Fruit fly (Drosophila melanogaster) whole organism, prepupa: ENCODE data around the gene CG15306.
A peak's percentile ranks its signal among the peaks of the same experiment; 100 is the strongest.

Experiments
- Blimp-1 ChIP-seq: fragments of 200-800 bp; sonication (Bioruptor generic); optimal IDR thresholded peaks from 3 replicates; lab custom pipeline; 2017; ENCODE audit warnings: missing biosample characterization, missing genetic modification characterization, mild to moderate bottlenecking, moderate library complexity, missing genetic modification reagents
- CG10669 ChIP-seq: fragments of 200-800 bp; sonication (Bioruptor generic); optimal IDR thresholded peaks from 3 replicates; lab custom pipeline; 2018; ENCODE audit warnings: missing biosample characterization, mild to moderate bottlenecking, missing genetic modification characterization, moderate library complexity
- CG11762 ChIP-seq: fragments of 200-800 bp; sonication (Bioruptor generic); optimal IDR thresholded peaks from 3 replicates; lab custom pipeline; 2016; ENCODE audit warnings: missing biosample characterization, missing genetic modification characterization; ENCODE audit not compliant: insufficient read depth
- CG15336 ChIP-seq: fragments of 200-800 bp; sonication (Bioruptor generic); IDR thresholded peaks from 2 replicates; pipeline ENCODE4 v1.3.6; 2022; ENCODE audit warnings: missing biosample characterization, missing genetic modification characterization
- CG16779 ChIP-seq: fragments of 200-800 bp; sonication (Bioruptor generic); optimal IDR thresholded peaks from 3 replicates; lab custom pipeline; 2017; ENCODE audit warnings: missing biosample characterization, mild to moderate bottlenecking, missing genetic modification characterization
- CG31627 ChIP-seq: fragments of 200-800 bp; sonication (Bioruptor generic); optimal IDR thresholded peaks from 3 replicates; lab custom pipeline; 2016; ENCODE audit warnings: missing biosample characterization, missing genetic modification characterization
- CG32006 ChIP-seq: fragments of 200-800 bp; sonication (Bioruptor generic); optimal IDR thresholded peaks from 3 replicates; lab custom pipeline; 2017; ENCODE audit warnings: missing biosample characterization, mild to moderate bottlenecking, missing genetic modification characterization
- CG3919 ChIP-seq: fragments of 200-800 bp; sonication (Bioruptor generic); optimal IDR thresholded peaks from 3 replicates; lab custom pipeline; 2016; ENCODE audit warnings: missing biosample characterization, missing genetic modification characterization
- CG4318 ChIP-seq: fragments of 200-800 bp; sonication (Bioruptor generic); optimal IDR thresholded peaks from 3 replicates; lab custom pipeline; 2017; ENCODE audit warnings: missing biosample characterization, mild to moderate bottlenecking, missing genetic modification characterization
- CG6163 ChIP-seq: fragments of 200-800 bp; sonication (Bioruptor generic); IDR thresholded peaks from 3 replicates; pipeline ENCODE4 v1.3.6; 2022; ENCODE audit warnings: missing biosample characterization, missing genetic modification characterization
- CG6276 ChIP-seq: fragments of 200-800 bp; sonication (Bioruptor generic); optimal IDR thresholded peaks from 2 replicates; lab custom pipeline; 2017; ENCODE audit warnings: missing biosample characterization, mild to moderate bottlenecking, missing genetic modification characterization
- CG6792 ChIP-seq: fragments of 200-800 bp; sonication (Bioruptor generic); optimal IDR thresholded peaks from 3 replicates; lab custom pipeline; 2016; ENCODE audit warnings: missing biosample characterization, missing genetic modification characterization
- CG6808 ChIP-seq: fragments of 200-800 bp; sonication (Bioruptor generic); optimal IDR thresholded peaks from 3 replicates; lab custom pipeline; 2017; ENCODE audit warnings: missing biosample characterization, missing genetic modification characterization, mild to moderate bottlenecking, moderate library complexity, missing genetic modification reagents
- CG6854 ChIP-seq: fragments of 200-800 bp; sonication (Bioruptor generic); optimal IDR thresholded peaks from 2 replicates; lab custom pipeline; 2017; ENCODE audit warnings: missing biosample characterization, mild to moderate bottlenecking, missing genetic modification characterization
- CG8119 ChIP-seq: fragments of 200-800 bp; sonication (Bioruptor generic); IDR thresholded peaks from 3 replicates; pipeline ENCODE4 v1.3.6; 2022; ENCODE audit warnings: missing biosample characterization, missing genetic modification characterization
- CG8319 ChIP-seq: fragments of 200-800 bp; sonication (Bioruptor generic); optimal IDR thresholded peaks from 3 replicates; lab custom pipeline; 2016; ENCODE audit warnings: missing biosample characterization, missing genetic modification characterization
- Eip75B ChIP-seq: fragments of 200-800 bp; sonication (Bioruptor generic); optimal IDR thresholded peaks from 3 replicates; lab custom pipeline; 2016; ENCODE audit warnings: missing biosample characterization, missing genetic modification characterization
- Eip78C ChIP-seq: fragments of 200-800 bp; sonication (Bioruptor generic); peaks from one replicate; lab custom pipeline; 2016; ENCODE audit warnings: missing biosample characterization, missing genetic modification characterization
- Eip93F ChIP-seq: fragments of 200-800 bp; sonication (Bioruptor generic); optimal IDR thresholded peaks from 2 replicates; lab custom pipeline; 2016; ENCODE audit warnings: missing biosample characterization, mild to moderate bottlenecking, missing genetic modification characterization
- Ets21C ChIP-seq: fragments of 200-800 bp; sonication (Bioruptor generic); optimal IDR thresholded peaks from 3 replicates; lab custom pipeline; 2016; ENCODE audit warnings: missing biosample characterization, missing genetic modification characterization
- Hr4 ChIP-seq: fragments of 200-800 bp; sonication (Bioruptor generic); optimal IDR thresholded peaks from 3 replicates; lab custom pipeline; 2016; ENCODE audit warnings: missing biosample characterization, missing genetic modification characterization
- Lpt ChIP-seq: fragments of 200-800 bp; sonication (Bioruptor generic); optimal IDR thresholded peaks from 3 replicates; lab custom pipeline; 2016; ENCODE audit warnings: missing biosample characterization, missing genetic modification characterization
- Smox ChIP-seq: fragments of 200-800 bp; sonication (Bioruptor generic); optimal IDR thresholded peaks from 3 replicates; lab custom pipeline; 2016; ENCODE audit warnings: missing biosample characterization, missing genetic modification characterization
- Sox14 ChIP-seq: fragments of 200-800 bp; sonication (Bioruptor generic); optimal IDR thresholded peaks from 3 replicates; lab custom pipeline; 2016; ENCODE audit warnings: missing biosample characterization, missing genetic modification characterization
- achi ChIP-seq: fragments of 200-800 bp; sonication (Bioruptor generic); optimal IDR thresholded peaks from 3 replicates; lab custom pipeline; 2016; ENCODE audit warnings: missing biosample characterization, missing genetic modification characterization
- acj6 ChIP-seq: fragments of 200-800 bp; sonication (Bioruptor generic); optimal IDR thresholded peaks from 3 replicates; lab custom pipeline; 2016; ENCODE audit warnings: missing biosample characterization, missing genetic modification characterization
- cyc ChIP-seq: fragments of 200-800 bp; sonication (Bioruptor generic); optimal IDR thresholded peaks from 3 replicates; lab custom pipeline; 2016; ENCODE audit warnings: missing biosample characterization, missing genetic modification characterization
- dac ChIP-seq: fragments of 200-800 bp; sonication (Bioruptor generic); optimal IDR thresholded peaks from 2 replicates; lab custom pipeline; 2017; ENCODE audit warnings: missing biosample characterization, mild to moderate bottlenecking, missing genetic modification characterization
- dsx ChIP-seq: fragments of 200-800 bp; optimal IDR thresholded peaks from 3 replicates; lab custom pipeline; 2019; ENCODE audit warnings: missing biosample characterization, mild to moderate bottlenecking, missing genetic modification characterization, moderate library complexity; ENCODE audit not compliant: poor library complexity, severe bottlenecking
- eg ChIP-seq: fragments of 200-800 bp; sonication (Bioruptor generic); IDR thresholded peaks from 3 replicates; pipeline ENCODE4 v1.3.6; 2022; ENCODE audit warnings: missing biosample characterization, missing genetic modification characterization
- esn ChIP-seq: fragments of 200-800 bp; sonication (Bioruptor generic); optimal IDR thresholded peaks from 2 replicates; lab custom pipeline; 2016; ENCODE audit warnings: missing biosample characterization, mild to moderate bottlenecking, missing genetic modification characterization, moderate library complexity
- fd59A ChIP-seq: fragments of 200-800 bp; sonication (Bioruptor generic); optimal IDR thresholded peaks from 2 replicates; lab custom pipeline; 2017; ENCODE audit warnings: missing biosample characterization, mild to moderate bottlenecking, missing genetic modification characterization, missing genetic modification reagents
- fd85E ChIP-seq: fragments of 200-800 bp; sonication (Bioruptor generic); optimal IDR thresholded peaks from 3 replicates; lab custom pipeline; 2016; ENCODE audit warnings: missing biosample characterization, missing genetic modification characterization
- lz ChIP-seq: fragments of 200-800 bp; sonication (Bioruptor generic); optimal IDR thresholded peaks from 3 replicates; lab custom pipeline; 2016; ENCODE audit warnings: missing biosample characterization, missing genetic modification characterization
- net ChIP-seq: fragments of 200-800 bp; sonication (Bioruptor generic); optimal IDR thresholded peaks from 3 replicates; lab custom pipeline; 2016; ENCODE audit warnings: missing biosample characterization, missing genetic modification characterization
- pdm3 ChIP-seq: fragments of 200-800 bp; sonication (Bioruptor generic); optimal IDR thresholded peaks from 3 replicates; lab custom pipeline; 2016; ENCODE audit warnings: missing biosample characterization, missing genetic modification characterization
- salr ChIP-seq, 2 experiments: fragments of 200-800 bp; sonication (Bioruptor generic); optimal IDR thresholded peaks; 3 replicates each; lab custom pipeline; 2016 to 2018; ENCODE audit warnings: missing biosample characterization in 2 of 2, missing genetic modification characterization in 2 of 2, mild to moderate bottlenecking in 1 of 2
- spab ChIP-seq: fragments of 200-800 bp; sonication (Bioruptor generic); optimal IDR thresholded peaks from 2 replicates; lab custom pipeline; 2017; ENCODE audit warnings: missing biosample characterization, mild to moderate bottlenecking, missing genetic modification characterization, missing genetic modification reagents
- ss ChIP-seq, 2 experiments: fragments of 200-800 bp; sonication (Bioruptor generic); optimal IDR thresholded peaks; 2 replicates in 1 of 2; 3 replicates in 1 of 2; lab custom pipeline; 2017 to 2018; ENCODE audit warnings: mild to moderate bottlenecking in 2 of 2, missing biosample characterization in 2 of 2, missing genetic modification characterization in 2 of 2, moderate library complexity in 1 of 2
- svp ChIP-seq: fragments of 200-800 bp; sonication (Bioruptor generic); peaks from one replicate; lab custom pipeline; 2016; ENCODE audit warnings: missing biosample characterization, missing genetic modification characterization
- vri ChIP-seq: fragments of 200-800 bp; sonication (Bioruptor generic); optimal IDR thresholded peaks from 3 replicates; lab custom pipeline; 2016; ENCODE audit warnings: missing biosample characterization, mild to moderate bottlenecking, missing genetic modification characterization

Gene CG15306

dm6 chrX:10307955-10308354 is 23.7 kb downstream of the CG15306 start:
- no peak for TF ChIP-seq Eip75B (GFP tag; lab: Kevin White, UChicago)
- no peak for TF ChIP-seq CG10669 (GFP tag; lab: Kevin White, UChicago)
- TF ChIP-seq CG6792 (GFP tag; lab: Kevin White, UChicago) = no peak
- no peak for TF ChIP-seq fd59A
- no peak for TF ChIP-seq eg (GFP tag; lab: Robert Waterston, UW)
- TF ChIP-seq vri (GFP tag; lab: Kevin White, UChicago) = no peak
- TF ChIP-seq CG6276 (GFP tag; lab: Kevin White, UChicago) = no peak
- TF ChIP-seq Sox14 = no peak
- no peak for TF ChIP-seq CG8319 (GFP tag; lab: Kevin White, UChicago)
- TF ChIP-seq salr (GFP tag; optimal IDR thresholded peaks at IDR 0.05; lab: Kevin White, UChicago) = no peak
- TF ChIP-seq net = no peak
- TF ChIP-seq CG3919 (GFP tag; lab: Kevin White, UChicago) = no peak
- no peak for TF ChIP-seq spab (GFP tag; lab: Kevin White, UChicago)
- no peak for TF ChIP-seq pdm3
- no peak for TF ChIP-seq esn (GFP tag; lab: Kevin White, UChicago)
- no peak for TF ChIP-seq Lpt
- no peak for TF ChIP-seq ss (GFP tag; optimal IDR thresholded peaks at IDR 0.05; lab: Kevin White, UChicago)
- no peak for TF ChIP-seq fd85E (GFP tag; lab: Kevin White, UChicago)
- no peak for TF ChIP-seq CG4318

DNA sequence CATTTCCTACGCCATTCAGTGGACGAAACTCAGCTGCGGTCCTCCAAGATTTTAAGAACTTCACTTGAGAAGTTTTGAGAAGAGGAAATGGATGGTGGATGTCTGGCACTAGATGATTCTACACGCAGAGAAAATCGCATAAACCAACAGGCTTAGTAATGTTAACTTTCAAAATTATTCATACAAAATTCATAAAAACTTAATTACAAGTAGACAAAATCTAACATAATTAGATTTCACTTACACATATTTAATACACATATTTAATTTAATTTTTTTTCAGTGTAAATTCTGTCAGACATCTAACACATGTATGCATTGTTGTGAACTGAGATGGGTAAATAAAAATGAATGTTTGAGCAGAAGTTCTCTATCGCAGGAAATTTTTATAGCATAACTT is 31.5 kb downstream of the CG15306 start:
- TF ChIP-seq achi (GFP tag; lab: Kevin White, UChicago) (no peak), Eip78C (GFP tag; lab: Kevin White, UChicago) (peak; percentile 41), lz (GFP tag; lab: Kevin White, UChicago) (no peak), svp (peak; percentile 63), CG15336 (GFP tag; lab: Robert Waterston, UW) (no peak), Eip93F (no peak), Smox (GFP tag; lab: Kevin White, UChicago) (no peak), Ets21C (GFP tag; lab: Kevin White, UChicago) (no peak), pdm3 (no peak)
- TF ChIP-seq, all 60 proteins: peak for 2

- TF ChIP-seq CG15336 (GFP tag; lab: Robert Waterston, UW) (no peak), acj6 (no peak), ss (GFP tag; optimal IDR thresholded peaks at IDR 0.05; lab: Kevin White, UChicago) (no peak), Smox (GFP tag; lab: Kevin White, UChicago) (no peak), salr (GFP tag; optimal IDR thresholded peaks at IDR 0.05; lab: Kevin White, UChicago) (no peak), CG8119 (GFP tag; lab: Robert Waterston, UW) (no peak), CG6808 (GFP tag; lab: Kevin White, UChicago) (no peak), cyc (GFP tag; lab: Kevin White, UChicago) (no peak), CG31627 (GFP tag; lab: Kevin White, UChicago) (no peak), CG32006 (GFP tag; lab: Kevin White, UChicago) (no peak), Hr4 (GFP tag; lab: Kevin White, UChicago) (no peak), CG16779 (tag; lab: Kevin White, UChicago) (no peak)
Measured at dm6 chrX:10290761-10291041, 40.9 kb downstream of the CG15306 start.

dm6 chrX:10289935-10290760 is 41.5 kb downstream of the CG15306 start:
- no peak for TF ChIP-seq lz (GFP tag; lab: Kevin White, UChicago)
- no peak for TF ChIP-seq dac (GFP tag; lab: Kevin White, UChicago)
- no peak for TF ChIP-seq CG6276 (GFP tag; lab: Kevin White, UChicago)
- peak; percentile 47; the same call in 2 of the 3 replicates for TF ChIP-seq CG8119 (GFP tag; lab: Robert Waterston, UW)
- no peak for TF ChIP-seq Blimp-1 (GFP tag; lab: Kevin White, UChicago)
- 0 out of 2 replicates have a peak, but pooled peaks have one; percentile 46 for TF ChIP-seq CG15336 (GFP tag; lab: Robert Waterston, UW)
- no peak for TF ChIP-seq CG11762 (GFP tag; lab: Kevin White, UChicago)
- TF ChIP-seq ss (GFP tag; optimal IDR thresholded peaks at IDR 0.05; lab: Kevin White, UChicago) = no peak
- peak; percentile 35; the same call in 1 of the 3 replicates for TF ChIP-seq CG6163 (GFP tag; lab: Robert Waterston, UW)
- TF ChIP-seq Smox (GFP tag; lab: Kevin White, UChicago) = peak; percentile 7
- TF ChIP-seq CG4318 = no peak
- TF ChIP-seq CG6792 (GFP tag; lab: Kevin White, UChicago) = no peak
- no peak for TF ChIP-seq dsx (GFP tag; lab: Kevin White, UChicago)
- TF ChIP-seq eg (GFP tag; lab: Robert Waterston, UW) = peak; percentile 61
- TF ChIP-seq vri (GFP tag; lab: Kevin White, UChicago) = no peak
- no peak for TF ChIP-seq fd85E (GFP tag; lab: Kevin White, UChicago)
- no peak for TF ChIP-seq CG3919 (GFP tag; lab: Kevin White, UChicago)
- TF ChIP-seq CG32006 (GFP tag; lab: Kevin White, UChicago) = peak; percentile 23
- TF ChIP-seq salr (GFP tag; optimal IDR thresholded peaks at IDR 0.05; lab: Kevin White, UChicago) = peak in 1 of 2 experiments; percentile 10
- peak; percentile 70 for TF ChIP-seq Eip78C (GFP tag; lab: Kevin White, UChicago)
- TF ChIP-seq CG6854 (GFP tag; lab: Kevin White, UChicago) = no peak
- peak; percentile 25 for TF ChIP-seq esn (GFP tag; lab: Kevin White, UChicago)
